Fruit fly (Drosophila melanogaster) whole organism, prepupa: Measurements from ENCODE around the gene tow.
A peak's percentile ranks its signal among the peaks of the same experiment; 100 is the strongest.

Source experiments
- CG4318 ChIP-seq: fragments of 200-800 bp; sonication (Bioruptor generic); optimal IDR thresholded peaks from 3 replicates; lab custom pipeline; 2017; ENCODE audit warnings: missing biosample characterization, mild to moderate bottlenecking, missing genetic modification characterization
- Ets96B ChIP-seq: fragments of 200-800 bp; optimal IDR thresholded peaks from 2 replicates; lab custom pipeline; 2019; ENCODE audit warnings: missing biosample characterization, mild to moderate bottlenecking, missing genetic modification characterization, moderate library complexity
- Smox ChIP-seq: fragments of 200-800 bp; sonication (Bioruptor generic); optimal IDR thresholded peaks from 3 replicates; lab custom pipeline; 2016; ENCODE audit warnings: missing biosample characterization, missing genetic modification characterization
- Sox102F ChIP-seq: fragments of 200-800 bp; sonication (Bioruptor generic); optimal IDR thresholded peaks from 2 replicates; lab custom pipeline; 2016; ENCODE audit warnings: missing biosample characterization, mild to moderate bottlenecking, missing genetic modification characterization
- Sox14 ChIP-seq: fragments of 200-800 bp; sonication (Bioruptor generic); optimal IDR thresholded peaks from 3 replicates; lab custom pipeline; 2016; ENCODE audit warnings: missing biosample characterization, missing genetic modification characterization

- TF ChIP-seq Smox (GFP tag; lab: Kevin White, UChicago) (peak; percentile 48), Sox14 (peak; percentile 49), Ets96B (tag; lab: Kevin White, UChicago) (peak; percentile 81), Sox102F (GFP tag; lab: Kevin White, UChicago) (peak; percentile 44), CG4318 (peak; percentile 78)
Measured at dm6 chr3L:6988942-6989569, 46.4 kb downstream of the tow start.
